Worm (Caenorhabditis elegans) whole organism, dauer: ENCODE results near the gene B0462.5.
"Not testable (repeated sequence)": the region's sequence is repeated elsewhere in the genome, so short reads cannot be mapped to it uniquely, and the experiment has no call there.

ENCODE experiments used
- unc-62 ChIP-seq: sonication (generic microtip); optimal IDR thresholded peaks from 2 replicates; lab custom pipeline; 2017; ENCODE audit warnings: missing biosample characterization, missing genetic modification reagents, missing genetic modification characterization

The B0462.5 gene

ce11 chrV:18318312-18318711, 4.8 kb downstream of the B0462.5 start, which contains the start of gene fbxb-119:
Gene fbxb-119 (plus strand): TSS chrV:18318612.
- TF ChIP-seq unc-62 (GFP tag; lab: Kevin White, UChicago): no peak

- not testable (repeated sequence) for TF ChIP-seq unc-62 (GFP tag; lab: Kevin White, UChicago)
Observed at ce11 chrV:18302414-18302813, 20.7 kb downstream of the B0462.5 start, which contains the start of gene Y51A2A.6. Gene Y51A2A.6 (plus strand): TSS chrV:18302714.

ce11 chrV:18299313-18299712, 23.8 kb downstream of the B0462.5 start:
- TF ChIP-seq unc-62 (GFP tag; lab: Kevin White, UChicago): no peak

- TF ChIP-seq unc-62 (GFP tag; lab: Kevin White, UChicago): no peak
Observed at ce11 chrV:18298506-18298905, 24.6 kb downstream of the B0462.5 start, which contains the start of gene Y51A2A.5. Gene Y51A2A.5 (plus strand): TSS chrV:18298806.

- TF ChIP-seq unc-62 (GFP tag; lab: Kevin White, UChicago): no peak
Observed at ce11 chrV:18292295-18292694, 30.8 kb downstream of the B0462.5 start, which contains the start of gene Y51A2A.12. Gene Y51A2A.12 (plus strand): TSS chrV:18292595.

ce11 chrV:18290642-18291041, 32.5 kb downstream of the B0462.5 start, which contains the start of gene Y51A2A.4:
Gene Y51A2A.4 (plus strand): TSS chrV:18290942.
- no peak for TF ChIP-seq unc-62 (GFP tag; lab: Kevin White, UChicago)

ce11 chrV:18282597-18282996, 40.5 kb downstream of the B0462.5 start, which contains the start of gene clec-247:
Gene clec-247 (plus strand): TSS chrV:18282897.
- no peak for TF ChIP-seq unc-62 (GFP tag; lab: Kevin White, UChicago)

ce11 chrV:18280778-18281177, 42.4 kb downstream of the B0462.5 start, which contains the start of gene Y51A2A.16:
Gene Y51A2A.16 (minus strand): TSS chrV:18280878.
- TF ChIP-seq unc-62 (GFP tag; lab: Kevin White, UChicago): no peak
